Worm (Caenorhabditis elegans) whole organism, L1 larva: Measurements from ENCODE around the gene hnd-1.
A peak's percentile ranks its signal among the peaks of the same experiment; 100 is the strongest.

Experiments
- C04F5.9 ChIP-seq: sonication (generic microtip); optimal IDR thresholded peaks from 2 replicates; lab custom pipeline; 2016; ENCODE audit warnings: missing genetic modification characterization, missing compliant biosample characterization
- C34B4.2 ChIP-seq: sonication (generic microtip); optimal IDR thresholded peaks from 2 replicates; lab custom pipeline; 2017; ENCODE audit warnings: mild to moderate bottlenecking, missing genetic modification characterization, missing compliant biosample characterization
- F16B12.6 ChIP-seq: fragments of 150-350 bp; optimal IDR thresholded peaks from 2 replicates; lab custom pipeline; 2014; ENCODE audit warnings: missing biosample characterization, missing genetic modification characterization
- blmp-1 ChIP-seq: fragments of 150-350 bp; optimal IDR thresholded peaks from 2 replicates; lab custom pipeline; 2014; ENCODE audit warnings: missing biosample characterization, missing genetic modification characterization
- ceh-82 ChIP-seq, 3 experiments: fragments of 150-350 bp in 1 of 3; sonication (generic microtip) in 2 of 3; optimal IDR thresholded peaks; 2 replicates each; lab custom pipeline; 2014 to 2017; ENCODE audit warnings: missing biosample characterization in 3 of 3, missing genetic modification characterization in 3 of 3
- dsc-1 ChIP-seq: sonication (generic microtip); optimal IDR thresholded peaks from 2 replicates; lab custom pipeline; 2016; ENCODE audit warnings: mild to moderate bottlenecking, missing genetic modification characterization, missing compliant biosample characterization
- egl-27 ChIP-seq, 2 experiments: fragments of 150-350 bp in 1 of 2; sonication (generic microtip); optimal IDR thresholded peaks; 3 replicates each; lab custom pipeline; 2017 to 2018; ENCODE audit warnings: missing biosample characterization in 2 of 2, missing genetic modification characterization in 2 of 2, missing genetic modification reagents in 2 of 2
- elt-2 ChIP-seq: sonication (generic microtip); optimal IDR thresholded peaks from 2 replicates; lab custom pipeline; 2016; ENCODE audit warnings: missing genetic modification characterization, mild to moderate bottlenecking, inconsistent platforms, missing compliant biosample characterization, missing genetic modification reagents
- elt-3 ChIP-seq, 6 experiments: fragments of 150-350 bp in 1 of 6; sonication (generic microtip); optimal IDR thresholded peaks; 2 replicates each; lab custom pipeline; 2017 to 2018; ENCODE audit warnings: missing biosample characterization in 6 of 6, missing genetic modification characterization in 6 of 6, inconsistent platforms in 1 of 6
- ets-5 ChIP-seq: fragments of 200-800 bp; sonication (Bioruptor generic); IDR thresholded peaks from 2 replicates; pipeline ENCODE4 v1.3.6; 2022; ENCODE audit warnings: missing genetic modification characterization, missing compliant biosample characterization
- fkh-10 ChIP-seq: sonication (generic microtip); optimal IDR thresholded peaks from 2 replicates; lab custom pipeline; 2017; ENCODE audit warnings: missing biosample characterization, missing genetic modification reagents, missing genetic modification characterization
- fkh-8 ChIP-seq: sonication (generic microtip); optimal IDR thresholded peaks from 2 replicates; lab custom pipeline; 2016; ENCODE audit warnings: mild to moderate bottlenecking, missing genetic modification characterization, missing compliant biosample characterization
- hlh-4 ChIP-seq: sonication (generic microtip); optimal IDR thresholded peaks from 2 replicates; lab custom pipeline; 2016; ENCODE audit warnings: mild to moderate bottlenecking, missing genetic modification characterization, missing compliant biosample characterization
- lin-35 ChIP-seq, 2 experiments: fragments of 150-350 bp; optimal IDR thresholded peaks; 2 replicates each; lab custom pipeline; 2014; ENCODE audit warnings: missing biosample characterization in 2 of 2, missing genetic modification characterization in 2 of 2, missing genetic modification reagents in 2 of 2
- lsy-2 ChIP-seq, 2 experiments: fragments of 150-350 bp; optimal IDR thresholded peaks; 2 replicates each; lab custom pipeline; 2014; ENCODE audit warnings: missing biosample characterization in 2 of 2, missing genetic modification characterization in 2 of 2
- mef-2 ChIP-seq: fragments of 150-350 bp; optimal IDR thresholded peaks from 2 replicates; lab custom pipeline; 2014; ENCODE audit warnings: missing biosample characterization, missing genetic modification characterization
- nhr-12 ChIP-seq: sonication (generic microtip); optimal IDR thresholded peaks from 2 replicates; lab custom pipeline; 2017; ENCODE audit warnings: missing biosample characterization, missing genetic modification characterization
- nhr-90 ChIP-seq: sonication (generic microtip); optimal IDR thresholded peaks from 2 replicates; lab custom pipeline; 2016; ENCODE audit warnings: mild to moderate bottlenecking, missing genetic modification characterization, missing compliant biosample characterization; ENCODE audit not compliant: poor library complexity
- pqm-1 ChIP-seq: sonication (generic microtip); optimal IDR thresholded peaks from 3 replicates; lab custom pipeline; 2017; ENCODE audit warnings: missing biosample characterization, missing genetic modification characterization
- sox-4 ChIP-seq: sonication (generic microtip); optimal IDR thresholded peaks from 2 replicates; lab custom pipeline; 2016; ENCODE audit warnings: missing genetic modification characterization, missing compliant biosample characterization
- sptf-1 ChIP-seq: fragments of 150-350 bp; optimal IDR thresholded peaks from 2 replicates; lab custom pipeline; 2014; ENCODE audit warnings: missing biosample characterization, missing genetic modification characterization
- sup-37 ChIP-seq: fragments of 200-800 bp; sonication (Bioruptor generic); optimal IDR thresholded peaks from 2 replicates; lab custom pipeline; 2018; ENCODE audit warnings: mild to moderate bottlenecking, missing genetic modification characterization, missing compliant biosample characterization
- tbx-2 ChIP-seq: sonication (generic microtip); optimal IDR thresholded peaks from 2 replicates; lab custom pipeline; 2016; ENCODE audit warnings: missing genetic modification characterization, missing compliant biosample characterization
- unc-30 ChIP-seq: sonication (generic microtip); optimal IDR thresholded peaks from 2 replicates; lab custom pipeline; 2017; ENCODE audit warnings: missing biosample characterization, missing genetic modification characterization
- unc-98 ChIP-seq: fragments of 200-800 bp; sonication (Bioruptor generic); IDR thresholded peaks from 2 replicates; pipeline ENCODE4 v1.3.6; 2022; ENCODE audit warnings: missing genetic modification characterization, missing compliant biosample characterization
- zip-4 ChIP-seq: fragments of 200-800 bp; sonication (Bioruptor generic); optimal IDR thresholded peaks from 2 replicates; lab custom pipeline; 2018; ENCODE audit warnings: mild to moderate bottlenecking, missing genetic modification characterization, moderate library complexity, missing compliant biosample characterization
- ztf-11 ChIP-seq, 2 experiments: sonication (generic microtip); optimal IDR thresholded peaks; 2 replicates each; lab custom pipeline; 2016 to 2017; ENCODE audit warnings: missing genetic modification characterization in 2 of 2, missing biosample characterization in 1 of 2, missing compliant biosample characterization in 1 of 2
- ztf-4 ChIP-seq: fragments of 150-350 bp; optimal IDR thresholded peaks from 2 replicates; lab custom pipeline; 2014; ENCODE audit warnings: missing biosample characterization, missing genetic modification characterization

hnd-1 gene

ce11 chrX:11666545-11667177, 17.7 kb upstream of the hnd-1 start, which contains the start of gene noca-2 (continued):
- TF ChIP-seq hlh-4 (tag; lab: Kevin White, UChicago) (no peak), tbx-2 (tag; lab: Kevin White, UChicago) (peak; percentile 12)

DNA sequence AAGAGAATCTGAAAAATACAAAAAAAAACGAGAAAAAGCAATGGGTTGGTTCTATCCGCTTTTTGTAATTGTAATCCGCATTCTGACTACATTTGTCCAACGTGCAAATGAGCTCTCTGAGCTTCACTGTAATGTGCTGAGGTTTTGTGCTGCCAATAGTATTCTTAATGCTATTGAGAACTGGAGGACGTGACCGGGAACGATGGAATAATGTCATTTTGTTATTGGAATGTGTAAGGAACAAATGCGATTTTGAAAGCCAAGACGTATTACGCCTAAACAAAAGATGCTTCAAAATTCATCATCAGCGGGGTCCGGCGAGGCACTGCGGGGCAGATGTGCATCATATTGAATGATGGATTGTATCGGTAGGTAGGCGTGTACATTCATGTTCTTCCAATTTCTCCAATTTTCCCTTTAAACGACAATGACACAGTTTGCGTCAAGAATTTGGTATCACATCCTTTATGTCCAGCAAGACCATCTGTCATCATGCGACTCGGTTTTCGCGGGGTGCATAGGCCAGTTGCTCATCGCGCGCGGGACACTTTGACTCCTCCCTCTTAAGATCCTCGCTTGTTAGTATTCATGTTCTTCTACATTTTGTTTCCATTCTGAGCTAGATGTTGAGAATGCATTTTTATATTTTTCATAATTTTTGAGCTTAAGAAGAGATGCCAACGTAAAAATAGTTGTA, 11.2 kb upstream of the hnd-1 start:
- no peak for TF ChIP-seq pqm-1
- no peak for TF ChIP-seq mef-2 (tag; lab: Kevin White, UChicago)
- no peak for TF ChIP-seq lin-35 (GFP tag; optimal IDR thresholded peaks at IDR 0.05; lab: Kevin White, UChicago)
- TF ChIP-seq ztf-11 (tag; optimal IDR thresholded peaks at IDR 0.05; lab: Kevin White, UChicago), result peak in 1 of 2 experiments; percentile 37
- TF ChIP-seq tbx-2 (tag; lab: Kevin White, UChicago), result peak; percentile 3

DNA sequence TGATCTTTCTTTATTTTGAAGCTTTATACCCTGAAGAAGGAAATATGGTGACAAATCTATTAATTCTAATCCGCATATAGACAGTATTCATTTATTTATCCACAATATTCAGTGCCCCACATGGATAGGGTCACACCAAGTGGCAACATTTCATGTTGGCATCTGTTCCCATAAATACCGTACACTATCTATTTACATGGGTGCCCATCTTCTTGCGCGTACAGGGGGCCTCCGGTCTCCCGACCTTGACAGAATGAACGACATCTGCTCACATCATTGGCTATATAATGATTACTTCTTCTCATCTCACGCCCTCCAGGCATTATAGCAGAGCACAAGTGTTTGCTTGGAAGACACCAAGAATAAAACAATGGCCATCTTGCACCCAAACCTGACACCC, 8.8 kb upstream of the hnd-1 start:
- TF ChIP-seq tbx-2 (tag; lab: Kevin White, UChicago) (peak; percentile 6), lsy-2 (tag; optimal IDR thresholded peaks at IDR 0.05; lab: Kevin White, UChicago) (no peak), ztf-11 (tag; optimal IDR thresholded peaks at IDR 0.05; lab: Kevin White, UChicago) (peak in 1 of 2 experiments; percentile 65)

ce11 chrX:11679211-11679977, 5.0 kb upstream of the hnd-1 start:
- no peak for TF ChIP-seq unc-30
- TF ChIP-seq sup-37 (GFP tag; lab: Kevin White, UChicago), result no peak
- no peak for TF ChIP-seq ztf-4 (tag; lab: Kevin White, UChicago)
- no peak for TF ChIP-seq dsc-1 (tag; lab: Kevin White, UChicago)
- TF ChIP-seq C34B4.2 (tag; lab: Kevin White, UChicago), result no peak
- TF ChIP-seq elt-2 (tag; lab: Kevin White, UChicago), result no peak
- no peak for TF ChIP-seq zip-4 (GFP tag; lab: Kevin White, UChicago)
- TF ChIP-seq C04F5.9, result no peak

ce11 chrX:11680851-11681250, 3.5 kb upstream of the hnd-1 start, which contains the start of gene T04F8.7:
T04F8.7 (minus strand) TSS chrX:11680980.
- TF ChIP-seq elt-2 (tag; lab: Kevin White, UChicago) (peak; percentile 71), lin-35 (GFP tag; optimal IDR thresholded peaks at IDR 0.05; lab: Kevin White, UChicago) (peak in 1 of 2 experiments; percentile 30), lsy-2 (tag; optimal IDR thresholded peaks at IDR 0.05; lab: Kevin White, UChicago) (no peak)

DNA sequence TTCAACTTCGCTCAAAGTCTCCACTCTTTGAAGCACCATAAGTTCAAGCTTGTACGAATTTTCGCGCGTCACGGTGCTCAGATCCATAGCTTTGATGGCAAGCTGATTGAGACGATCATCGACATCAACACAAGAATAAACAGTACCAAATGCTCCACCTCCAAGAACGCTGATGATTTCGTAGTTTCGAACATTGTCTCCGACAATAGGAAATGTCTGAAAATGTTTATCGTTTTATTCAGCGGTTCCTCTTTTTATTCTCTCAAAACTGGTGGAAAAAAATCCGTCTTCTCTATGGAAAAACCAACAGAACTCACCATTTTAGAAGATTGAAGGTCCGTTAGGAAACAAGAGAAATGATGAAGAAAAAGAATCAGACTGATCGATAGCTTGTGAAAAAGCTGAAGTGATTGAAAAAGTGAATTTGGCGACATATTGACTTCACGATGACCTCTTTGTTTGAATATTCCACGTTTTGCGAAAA, 3.5 kb downstream of the hnd-1 start, which contains the start of gene C44C10.7:
Gene C44C10.7 (minus strand): TSS at position 434 of the 484 bp plus-strand sequence.
- TF ChIP-seq fkh-10 (GFP tag; lab: Kevin White, UChicago), result no peak
- no peak for TF ChIP-seq F16B12.6 (tag; lab: Kevin White, UChicago)
- TF ChIP-seq unc-98, result no peak
- no peak for TF ChIP-seq blmp-1
- TF ChIP-seq ztf-11 (tag; optimal IDR thresholded peaks at IDR 0.05; lab: Kevin White, UChicago), result no peak
- no peak for TF ChIP-seq nhr-12
- TF ChIP-seq ceh-82 (tag; optimal IDR thresholded peaks at IDR 0.05; lab: Kevin White, UChicago), result no peak
- TF ChIP-seq elt-3 (tag; optimal IDR thresholded peaks at IDR 0.05; lab: Kevin White, UChicago), result no peak
- no peak for TF ChIP-seq sox-4 (tag; lab: Kevin White, UChicago)
- TF ChIP-seq nhr-90, result no peak
- TF ChIP-seq pqm-1, result no peak

DNA sequence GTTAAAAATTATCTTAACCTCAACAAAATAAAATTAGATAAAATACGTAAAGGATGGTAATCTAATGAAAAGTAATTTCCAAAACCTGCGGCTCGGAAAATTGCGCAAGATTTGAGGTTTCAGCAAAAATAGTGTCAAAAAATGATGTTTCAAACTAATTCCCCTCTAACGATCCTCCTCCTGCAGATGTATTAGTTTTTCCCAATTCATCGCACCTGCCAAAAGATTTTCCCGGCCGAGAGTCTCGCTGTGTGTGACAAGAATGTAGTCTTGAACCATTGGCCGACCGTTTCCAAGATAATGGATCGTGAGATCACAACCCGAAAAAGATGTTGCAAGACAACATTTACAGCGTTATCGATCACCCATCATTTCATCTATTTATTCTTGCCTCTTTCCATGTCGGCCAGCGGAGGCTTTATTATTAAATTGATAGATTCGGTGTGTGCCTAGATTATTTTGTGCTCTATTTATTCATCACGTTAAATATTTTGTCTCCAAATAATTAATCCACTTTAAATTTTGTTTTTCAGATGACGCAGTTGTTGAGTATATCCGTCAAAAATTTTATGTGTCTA, 5.7 kb downstream of the hnd-1 start, which contains the start of the genes C44C10.10 and C44C10.5:
Gene C44C10.10 (plus strand): TSS at position 301 of the 578 bp plus-strand sequence.
Gene C44C10.5 (plus strand): TSS at position 528 of the 578 bp plus-strand sequence.
- TF ChIP-seq fkh-8 (tag; lab: Kevin White, UChicago) (no peak), sptf-1 (tag; lab: Kevin White, UChicago) (no peak), ets-5 (GFP tag; lab: Robert Waterston, UW) (no peak), egl-27 (tag; optimal IDR thresholded peaks at IDR 0.05; lab: Kevin White, UChicago) (no peak), unc-98 (no peak)
